Worm (Caenorhabditis elegans): Measurements from ENCODE around the gene nadk-2.

nadk-2 gene

ce11 chrII:12036516-12036915, 12.9 kb upstream of the nadk-2 start, which contains the start of gene cyn-16:
Gene cyn-16, minus strand, starts transcription at chrII:12036742.
- TF ChIP-seq nhr-77 (tag; optimal IDR thresholded peaks at IDR 0.05), result no peak
- no peak for TF ChIP-seq snpc-4 (tag; optimal IDR thresholded peaks at IDR 0.05)
- TF ChIP-seq sma-9 (GFP tag; optimal IDR thresholded peaks at IDR 0.05), result no peak
- TF ChIP-seq sma-9 (tag; optimal IDR thresholded peaks at IDR 0.05), result no peak
- TF ChIP-seq ama-1 (optimal IDR thresholded peaks at IDR 0.05), result peak; percentile 13

- TF ChIP-seq sma-3 (GFP tag; optimal IDR thresholded peaks at IDR 0.05), result no peak
- TF ChIP-seq aly-2 (tag; optimal IDR thresholded peaks at IDR 0.05), result no peak
- TF ChIP-seq lsy-2 (tag; optimal IDR thresholded peaks at IDR 0.05), result no peak
- TF ChIP-seq ZK546.5 (tag; optimal IDR thresholded peaks at IDR 0.05), result no peak
- TF ChIP-seq elt-3 (tag; optimal IDR thresholded peaks at IDR 0.05), result no peak
- no peak for TF ChIP-seq Y55F3AM.14 (GFP tag; optimal IDR thresholded peaks at IDR 0.05)
- no peak for TF ChIP-seq nhr-11 (tag; optimal IDR thresholded peaks at IDR 0.05)
Observed at ce11 chrII:12039039-12039438, 10.3 kb upstream of the nadk-2 start, which contains the start of gene tpi-1. Gene tpi-1, minus strand, starts transcription at chrII:12039139.

ce11 chrII:12040167-12040566, 9.2 kb upstream of the nadk-2 start:
- TF ChIP-seq nhr-129 (tag; optimal IDR thresholded peaks at IDR 0.05) (peak; percentile 87), fos-1 (tag; optimal IDR thresholded peaks at IDR 0.05) (peak; percentile 68), ztf-1 (GFP tag; conservative IDR thresholded peaks at IDR 0.05) (no peak), egl-27 (tag; optimal IDR thresholded peaks at IDR 0.05) (no peak), ztf-11 (tag; optimal IDR thresholded peaks at IDR 0.05) (no peak), zag-1 (tag; optimal IDR thresholded peaks at IDR 0.05) (peak; percentile 6), unc-39 (tag; optimal IDR thresholded peaks at IDR 0.05) (no peak), lin-13 (GFP tag; optimal IDR thresholded peaks at IDR 0.05) (peak; percentile 52), lsy-2 (tag; optimal IDR thresholded peaks at IDR 0.05) (peak in 1 of 2 experiments; percentile 72), sem-4 (tag; optimal IDR thresholded peaks at IDR 0.05) (peak; percentile 25), nhr-77 (tag; optimal IDR thresholded peaks at IDR 0.05) (no peak), mdl-1 (tag; optimal IDR thresholded peaks at IDR 0.05) (no peak), lin-39 (tag; optimal IDR thresholded peaks at IDR 0.05) (no peak), nhr-12 (tag; optimal IDR thresholded peaks at IDR 0.05) (no peak), mab-5 (tag; optimal IDR thresholded peaks at IDR 0.05) (no peak), nhr-10 (tag; optimal IDR thresholded peaks at IDR 0.05) (no peak), skn-1 (tag; optimal IDR thresholded peaks at IDR 0.05) (no peak), C34F6.9 (tag; optimal IDR thresholded peaks at IDR 0.05) (peak; percentile 78), ceh-82 (tag; optimal IDR thresholded peaks at IDR 0.05) (no peak), nhr-237 (tag; optimal IDR thresholded peaks at IDR 0.05) (no peak), crh-2 (tag; optimal IDR thresholded peaks at IDR 0.05) (peak; percentile 73), ztf-4 (tag; optimal IDR thresholded peaks at IDR 0.05) (no peak), alr-1 (tag; optimal IDR thresholded peaks at IDR 0.05) (no peak), sma-3 (GFP tag; optimal IDR thresholded peaks at IDR 0.05) (peak; percentile 28), nhr-11 (tag; optimal IDR thresholded peaks at IDR 0.05) (no peak), gmeb-1 (tag; optimal IDR thresholded peaks at IDR 0.05) (peak; percentile 37), aly-2 (tag; optimal IDR thresholded peaks at IDR 0.05) (no peak), F13H6.1 (tag; optimal IDR thresholded peaks at IDR 0.05) (peak; percentile 52), ama-1 (optimal IDR thresholded peaks at IDR 0.05) (peak; percentile 88), R02D3.7 (tag; optimal IDR thresholded peaks at IDR 0.05) (no peak), sma-9 (GFP tag; optimal IDR thresholded peaks at IDR 0.05) (peak; percentile 58), sma-9 (tag; optimal IDR thresholded peaks at IDR 0.05) (no peak), dmd-4 (tag; optimal IDR thresholded peaks at IDR 0.05) (no peak), nhr-6 (tag; optimal IDR thresholded peaks at IDR 0.05) (no peak), ceh-16 (tag; optimal IDR thresholded peaks at IDR 0.05) (no peak), unc-55 (GFP tag; optimal IDR thresholded peaks at IDR 0.05) (peak; percentile 61)

ce11 chrII:12041116-12041515, 8.3 kb upstream of the nadk-2 start:
- TF ChIP-seq elt-3 (tag; optimal IDR thresholded peaks at IDR 0.05) (no peak), skn-1 (tag; optimal IDR thresholded peaks at IDR 0.05) (no peak), Y55F3AM.14 (GFP tag; optimal IDR thresholded peaks at IDR 0.05) (no peak), peb-1 (tag; optimal IDR thresholded peaks at IDR 0.05) (no peak), alr-1 (tag; optimal IDR thresholded peaks at IDR 0.05) (no peak), nhr-12 (tag; optimal IDR thresholded peaks at IDR 0.05) (no peak), egl-27 (tag; optimal IDR thresholded peaks at IDR 0.05) (no peak)
